Worm (Caenorhabditis elegans) whole organism, L4/young adult: ENCODE measurements around the gene Y39B6A.9.

Source experiments
- W03F9.2 ChIP-seq: fragments of 150-350 bp; optimal IDR thresholded peaks from 2 replicates; lab custom pipeline; 2014; ENCODE audit warnings: missing biosample characterization, missing genetic modification characterization
- dao-5 ChIP-seq: sonication (generic microtip); optimal IDR thresholded peaks from 2 replicates; lab custom pipeline; 2016; ENCODE audit warnings: missing genotype, missing genetic modification characterization, moderate library complexity, missing compliant biosample characterization
- him-1 ChIP-seq: sonication (generic microtip); optimal IDR thresholded peaks from 2 replicates; lab custom pipeline; 2016; ENCODE audit warnings: missing genotype, missing genetic modification reagents, missing genetic modification characterization, missing compliant biosample characterization

DNA sequence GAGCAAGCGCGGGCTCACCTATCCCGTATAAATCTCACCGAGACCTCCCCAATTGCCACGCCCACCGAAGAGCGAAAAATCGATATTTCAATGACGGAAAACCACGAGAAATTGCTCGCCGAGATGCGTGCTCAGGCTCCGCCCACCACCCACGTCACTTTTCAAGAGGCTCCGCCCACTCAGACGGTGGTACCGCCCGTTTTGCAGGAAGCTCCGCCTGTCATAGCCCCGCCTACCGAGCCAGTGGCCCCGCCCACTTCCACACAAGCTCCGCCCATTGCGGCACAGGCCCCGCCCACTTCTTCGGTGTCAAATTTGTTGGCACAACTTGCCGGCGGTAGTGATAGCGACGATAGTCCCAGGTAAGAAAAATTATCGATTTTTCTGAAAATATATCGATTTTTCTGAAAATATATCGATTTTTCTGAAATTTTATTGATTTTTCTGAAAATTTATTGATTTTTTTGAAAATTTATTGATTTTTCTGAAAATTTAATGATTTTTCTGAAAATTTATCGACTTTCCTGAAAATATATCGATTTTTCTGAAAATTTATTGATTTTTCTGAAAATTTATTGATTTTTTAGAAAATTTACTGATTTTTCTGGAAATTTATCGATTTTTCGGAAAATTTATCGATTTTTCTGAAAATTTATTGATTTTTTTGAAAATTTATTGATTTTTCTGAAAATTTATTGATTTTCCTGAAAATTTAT, 6.7 kb upstream of the Y39B6A.9 start:
- no peak for TF ChIP-seq dao-5 (tag; lab: Kevin White, UChicago)
- no peak for TF ChIP-seq W03F9.2 (tag; lab: Kevin White, UChicago)
- no peak for TF ChIP-seq him-1 (tag; lab: Kevin White, UChicago)
